Worm (Caenorhabditis elegans): Measurements from ENCODE around the gene F57B9.8.

ce11 chrIII:6897587-6898064 lies 37.5 kb downstream of the F57B9.8 start, which contains the start of gene T07E3.4:
- TF ChIP-seq unc-62 (GFP tag; optimal IDR thresholded peaks at IDR 0.05) (no peak), skn-1 (tag; optimal IDR thresholded peaks at IDR 0.05) (no peak), nhr-23 (tag; optimal IDR thresholded peaks at IDR 0.05) (peak; percentile 90), nhr-28 (tag; optimal IDR thresholded peaks at IDR 0.05) (no peak), nhr-67 (tag; optimal IDR thresholded peaks at IDR 0.05) (no peak), nhr-237 (tag; optimal IDR thresholded peaks at IDR 0.05) (no peak), pha-4 (tag; optimal IDR thresholded peaks at IDR 0.05) (peak; percentile 44), nhr-12 (tag; optimal IDR thresholded peaks at IDR 0.05) (no peak), daf-12 (tag; optimal IDR thresholded peaks at IDR 0.05) (no peak), sea-2 (GFP tag; optimal IDR thresholded peaks at IDR 0.05) (no peak), nhr-77 (tag; optimal IDR thresholded peaks at IDR 0.05) (no peak), aly-2 (tag; optimal IDR thresholded peaks at IDR 0.05) (no peak)
